Worm (Caenorhabditis elegans) whole organism, midembryonic: ENCODE data around the gene str-261.

ENCODE experiments used
- klf-2 ChIP-seq: fragments of 200-800 bp; sonication (Bioruptor generic); conservative IDR thresholded peaks from 2 replicates; pipeline ENCODE4 v1.3.6; 2022; ENCODE audit warnings: missing genetic modification reagents, missing genetic modification characterization, missing compliant biosample characterization
- med-1 ChIP-seq: sonication (generic microtip); optimal IDR thresholded peaks from 2 replicates; lab custom pipeline; 2017; ENCODE audit warnings: missing genetic modification characterization, mild to moderate bottlenecking, missing compliant biosample characterization, antibody characterized with exemption, missing genetic modification reagents; ENCODE audit not compliant: insufficient read depth

ce11 chrIII:11083993-11084392 lies 9.7 kb downstream of the str-261 start:
- TF ChIP-seq klf-2 (no peak), med-1 (no peak)
